Fruit fly (Drosophila melanogaster) whole organism, wandering third instar larva: ENCODE measurements around the gene Atxn7.
A peak's percentile ranks its signal among the peaks of the same experiment; 100 is the strongest.

Experiments
- OdsH ChIP-seq: fragments of 200-800 bp; sonication (Bioruptor generic); optimal IDR thresholded peaks from 2 replicates; lab custom pipeline; 2016; ENCODE audit warnings: missing biosample characterization, mild to moderate bottlenecking, missing genetic modification characterization
- woc ChIP-seq: sonication (Bioruptor generic); optimal IDR thresholded peaks from 2 replicates; lab custom pipeline; 2016; ENCODE audit warnings: missing biosample characterization, mild to moderate bottlenecking, missing genetic modification characterization

DNA sequence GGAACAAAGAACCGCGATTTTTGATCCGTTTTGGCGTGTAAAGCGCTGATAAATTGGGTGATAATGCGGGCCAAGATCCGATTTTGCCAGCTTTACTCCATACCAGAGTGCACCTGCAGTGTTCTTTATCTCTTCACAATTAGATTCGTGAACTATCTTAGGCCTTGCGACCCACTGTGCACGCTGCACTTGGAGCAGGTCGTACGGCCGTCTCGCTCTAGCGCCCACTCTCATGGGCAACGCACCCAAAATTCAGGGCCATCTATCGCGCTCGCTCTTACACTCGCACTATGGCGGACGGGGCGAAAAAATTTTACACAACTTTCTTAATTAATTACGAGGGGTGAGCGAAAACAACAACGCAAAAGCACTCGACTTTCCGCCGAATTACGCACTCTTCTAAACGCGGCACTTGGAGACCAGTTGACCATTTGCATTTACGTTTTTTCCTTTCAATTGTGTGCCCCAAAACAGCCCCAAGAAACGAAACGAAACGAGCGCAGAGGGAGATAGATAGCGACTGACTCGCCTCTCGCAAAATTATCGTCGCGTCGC is 11.4 kb upstream of the Atxn7 start:
- no peak for TF ChIP-seq OdsH (GFP tag; lab: Kevin White, UChicago)
- peak; percentile 71 for TF ChIP-seq woc (GFP tag; lab: Kevin White, UChicago)
